Fruit fly (Drosophila melanogaster) whole organism, embryonic: ENCODE results near the gene Atat.

Experiments used
- Atf3 ChIP-seq: fragments of 200-800 bp; sonication (Bioruptor generic); optimal IDR thresholded peaks from 3 replicates; lab custom pipeline; 2016; ENCODE audit warnings: missing biosample characterization, missing genetic modification characterization
- B-H1 ChIP-seq: fragments of 200-800 bp; sonication (Bioruptor generic); IDR thresholded peaks from 3 replicates; pipeline ENCODE4 v1.3.6; 2022; ENCODE audit warnings: missing biosample characterization, missing genetic modification characterization
- Bgb ChIP-seq: fragments of 200-800 bp; sonication (Bioruptor generic); IDR thresholded peaks from 2 replicates; pipeline ENCODE4 v1.3.6; 2022; ENCODE audit warnings: missing biosample characterization, missing genetic modification characterization; ENCODE audit not compliant: partially characterized antibody
- CG10267 ChIP-seq: fragments of 200-800 bp; sonication (Bioruptor generic); optimal IDR thresholded peaks from 2 replicates; lab custom pipeline; 2018; ENCODE audit warnings: missing biosample characterization, mild to moderate bottlenecking, missing genetic modification characterization, moderate library complexity
- CG1233 ChIP-seq: fragments of 200-800 bp; sonication (Bioruptor generic); optimal IDR thresholded peaks from 4 replicates; lab custom pipeline; 2018; ENCODE audit warnings: missing biosample characterization, mild to moderate bottlenecking, missing genetic modification characterization
- CG13287 ChIP-seq: fragments of 200-800 bp; sonication (Bioruptor generic); IDR thresholded peaks from 2 replicates; pipeline ENCODE4 v1.3.6; 2022; ENCODE audit warnings: missing biosample characterization, missing genetic modification characterization; ENCODE audit not compliant: partially characterized antibody
- CG1603 ChIP-seq: fragments of 200-800 bp; sonication (Bioruptor generic); optimal IDR thresholded peaks from 2 replicates; lab custom pipeline; 2019; ENCODE audit warnings: missing biosample characterization, mild to moderate bottlenecking, missing genetic modification characterization, moderate library complexity
- CG16779 ChIP-seq: fragments of 200-800 bp; sonication (Bioruptor generic); IDR thresholded peaks from 2 replicates; pipeline ENCODE4 v1.3.6; 2022; ENCODE audit warnings: missing biosample characterization, missing genetic modification characterization
- CG2116 ChIP-seq: fragments of 200-800 bp; sonication (Bioruptor generic); optimal IDR thresholded peaks from 3 replicates; lab custom pipeline; 2018; ENCODE audit warnings: missing biosample characterization, mild to moderate bottlenecking, missing genetic modification characterization
- CG2199 ChIP-seq: fragments of 200-800 bp; sonication (Bioruptor generic); IDR thresholded peaks from 3 replicates; pipeline ENCODE4 v1.3.6; 2022; ENCODE audit warnings: missing biosample characterization, missing genetic modification characterization
- CG32767 ChIP-seq: fragments of 200-800 bp; sonication (Bioruptor generic); IDR thresholded peaks from 2 replicates; pipeline ENCODE4 v1.3.6; 2022; ENCODE audit warnings: missing biosample characterization, missing genetic modification characterization
- CG34376 ChIP-seq: fragments of 200-800 bp; sonication (Bioruptor generic); optimal IDR thresholded peaks from 2 replicates; lab custom pipeline; 2018; ENCODE audit warnings: missing biosample characterization, mild to moderate bottlenecking, missing genetic modification characterization
- CG34422 ChIP-seq: fragments of 200-800 bp; sonication (Bioruptor generic); IDR thresholded peaks from 3 replicates; pipeline ENCODE4 v1.3.6; 2022; ENCODE audit warnings: missing biosample characterization, missing genetic modification characterization
- CG4820 ChIP-seq: fragments of 200-800 bp; sonication (Bioruptor generic); optimal IDR thresholded peaks from 3 replicates; lab custom pipeline; 2016; ENCODE audit warnings: missing biosample characterization, missing genetic modification characterization
- CG4854 ChIP-seq: fragments of 200-800 bp; sonication (Bioruptor generic); optimal IDR thresholded peaks from 2 replicates; lab custom pipeline; 2016; ENCODE audit warnings: missing biosample characterization, missing genetic modification characterization, inconsistent platforms
- CG6175 ChIP-seq: fragments of 200-800 bp; sonication (Bioruptor generic); IDR thresholded peaks from 3 replicates; pipeline ENCODE4 v1.3.6; 2022; ENCODE audit warnings: missing biosample characterization, missing genetic modification characterization
- CG7745 ChIP-seq: fragments of 200-800 bp; sonication (Bioruptor generic); optimal IDR thresholded peaks from 2 replicates; lab custom pipeline; 2018; ENCODE audit warnings: missing biosample characterization, mild to moderate bottlenecking, missing genetic modification characterization, moderate library complexity
- CG8924 ChIP-seq: fragments of 200-800 bp; optimal IDR thresholded peaks from 3 replicates; lab custom pipeline; 2019; ENCODE audit warnings: missing biosample characterization, mild to moderate bottlenecking, missing genetic modification characterization, moderate library complexity
- CG9215 ChIP-seq: fragments of 200-800 bp; sonication (Bioruptor generic); IDR thresholded peaks from 2 replicates; pipeline ENCODE4 v1.3.6; 2022; ENCODE audit warnings: missing biosample characterization, missing genetic modification characterization
- CG9437 ChIP-seq: fragments of 200-800 bp; sonication (Bioruptor generic); optimal IDR thresholded peaks from 2 replicates; lab custom pipeline; 2018; ENCODE audit warnings: missing biosample characterization, mild to moderate bottlenecking, missing genetic modification characterization
- Deaf1 ChIP-seq: fragments of 200-800 bp; optimal IDR thresholded peaks from 3 replicates; lab custom pipeline; 2019; ENCODE audit warnings: missing biosample characterization, mild to moderate bottlenecking, missing genetic modification characterization, moderate library complexity
- Dip2 ChIP-seq: fragments of 200-800 bp; sonication (Bioruptor generic); IDR thresholded peaks from 2 replicates; pipeline ENCODE4 v1.3.6; 2022; ENCODE audit warnings: missing biosample characterization, missing genetic modification characterization
- Dip3 ChIP-seq: fragments of 200-800 bp; sonication (Bioruptor generic); optimal IDR thresholded peaks from 3 replicates; lab custom pipeline; 2016; ENCODE audit warnings: missing biosample characterization, missing genetic modification characterization
- Hr3 ChIP-seq: fragments of 200-800 bp; sonication (Bioruptor generic); optimal IDR thresholded peaks from 3 replicates; lab custom pipeline; 2016; ENCODE audit warnings: missing biosample characterization, missing genetic modification characterization
- Med ChIP-seq: fragments of 200-800 bp; sonication (Bioruptor generic); peaks from one replicate; lab custom pipeline; 2016; ENCODE audit warnings: missing biosample characterization, missing genetic modification characterization, mild to moderate bottlenecking, inconsistent platforms, moderate library complexity
- Nf-YC ChIP-seq: fragments of 200-800 bp; optimal IDR thresholded peaks from 3 replicates; lab custom pipeline; 2019; ENCODE audit warnings: missing biosample characterization, mild to moderate bottlenecking, missing genetic modification characterization, moderate library complexity
- NfI ChIP-seq: fragments of 200-800 bp; sonication (Bioruptor generic); optimal IDR thresholded peaks from 3 replicates; lab custom pipeline; 2018; ENCODE audit warnings: missing biosample characterization, mild to moderate bottlenecking, missing genetic modification characterization, moderate library complexity
- Side ChIP-seq: fragments of 200-800 bp; sonication (Bioruptor generic); optimal IDR thresholded peaks from 2 replicates; lab custom pipeline; 2016; ENCODE audit warnings: missing biosample characterization, missing genetic modification characterization
- al ChIP-seq: fragments of 200-800 bp; sonication (Bioruptor generic); IDR thresholded peaks from 2 replicates; pipeline ENCODE4 v1.3.6; 2022; ENCODE audit warnings: missing biosample characterization, missing genetic modification characterization
- bigmax ChIP-seq: fragments of 200-800 bp; sonication (Bioruptor generic); optimal IDR thresholded peaks from 2 replicates; lab custom pipeline; 2018; ENCODE audit warnings: missing biosample characterization, mild to moderate bottlenecking, missing genetic modification characterization
- chinmo ChIP-seq: fragments of 200-800 bp; sonication (Bioruptor generic); IDR thresholded peaks from 4 replicates; pipeline ENCODE4 v1.3.6; 2022; ENCODE audit warnings: missing biosample characterization, missing genetic modification characterization; ENCODE audit not compliant: partially characterized antibody
- cwo ChIP-seq: fragments of 200-800 bp; sonication (Bioruptor generic); optimal IDR thresholded peaks from 3 replicates; lab custom pipeline; 2017; ENCODE audit warnings: missing biosample characterization, missing genetic modification characterization, mild to moderate bottlenecking, moderate library complexity, missing genetic modification reagents
- dm ChIP-seq: fragments of 200-800 bp; sonication (Bioruptor generic); optimal IDR thresholded peaks from 3 replicates; lab custom pipeline; 2016; ENCODE audit warnings: missing biosample characterization, missing genetic modification characterization
- ems ChIP-seq: fragments of 200-800 bp; sonication (Bioruptor generic); optimal IDR thresholded peaks from 3 replicates; lab custom pipeline; 2016; ENCODE audit warnings: missing biosample characterization, missing genetic modification characterization
- ewg ChIP-seq: fragments of 200-800 bp; sonication (Bioruptor generic); optimal IDR thresholded peaks from 3 replicates; lab custom pipeline; 2017; ENCODE audit warnings: mild to moderate bottlenecking, missing biosample characterization, missing genetic modification reagents, missing genetic modification characterization
- lbe ChIP-seq: fragments of 200-800 bp; sonication (Bioruptor generic); optimal IDR thresholded peaks from 2 replicates; lab custom pipeline; 2016; ENCODE audit warnings: missing biosample characterization, mild to moderate bottlenecking, missing genetic modification characterization
- nerfin-2 ChIP-seq: fragments of 200-800 bp; sonication (Bioruptor generic); IDR thresholded peaks from 2 replicates; pipeline ENCODE4 v1.3.6; 2022; ENCODE audit warnings: missing biosample characterization, missing genetic modification characterization; ENCODE audit not compliant: partially characterized antibody
- peb ChIP-seq: fragments of 200-800 bp; sonication (Bioruptor generic); IDR thresholded peaks from 2 replicates; pipeline ENCODE4 v1.3.6; 2022; ENCODE audit warnings: missing biosample characterization, missing genetic modification characterization
- pzg ChIP-seq: fragments of 200-800 bp; sonication (Bioruptor generic); optimal IDR thresholded peaks from 3 replicates; lab custom pipeline; 2018; ENCODE audit warnings: missing biosample characterization, mild to moderate bottlenecking, missing genetic modification characterization, moderate library complexity
- sim ChIP-seq: fragments of 200-800 bp; sonication (Bioruptor generic); IDR thresholded peaks from 2 replicates; pipeline ENCODE4 v1.3.6; 2022; ENCODE audit warnings: missing biosample characterization, missing genetic modification characterization
- so ChIP-seq: fragments of 200-800 bp; sonication (Bioruptor generic); IDR thresholded peaks from 3 replicates; pipeline ENCODE4 v1.3.6; 2022; ENCODE audit warnings: missing biosample characterization, missing genetic modification characterization
- tup ChIP-seq: fragments of 200-800 bp; sonication (Bioruptor generic); optimal IDR thresholded peaks from 2 replicates; lab custom pipeline; 2016; ENCODE audit warnings: missing biosample characterization, mild to moderate bottlenecking, missing genetic modification characterization, moderate library complexity
- unc-4 ChIP-seq: fragments of 200-800 bp; sonication (Bioruptor generic); IDR thresholded peaks from 2 replicates; pipeline ENCODE4 v1.3.6; 2022; ENCODE audit warnings: missing biosample characterization, missing genetic modification characterization; ENCODE audit not compliant: partially characterized antibody
- vnd ChIP-seq: fragments of 200-800 bp; sonication (Bioruptor generic); IDR thresholded peaks from 3 replicates; pipeline ENCODE4 v1.3.6; 2022; ENCODE audit warnings: missing biosample characterization, missing genetic modification characterization; ENCODE audit not compliant: partially characterized antibody
- wek ChIP-seq: fragments of 200-800 bp; sonication (Bioruptor generic); optimal IDR thresholded peaks from 3 replicates; lab custom pipeline; 2018; ENCODE audit warnings: missing biosample characterization, mild to moderate bottlenecking, missing genetic modification characterization, moderate library complexity
- zen ChIP-seq: fragments of 200-800 bp; sonication (Bioruptor generic); optimal IDR thresholded peaks from 3 replicates; lab custom pipeline; 2018; ENCODE audit warnings: missing biosample characterization, mild to moderate bottlenecking, missing genetic modification characterization, moderate library complexity
- zen2 ChIP-seq: fragments of 200-800 bp; sonication (Bioruptor generic); IDR thresholded peaks from 3 replicates; pipeline ENCODE4 v1.3.6; 2022; ENCODE audit warnings: missing biosample characterization, missing genetic modification characterization; ENCODE audit not compliant: partially characterized antibody

The Atat gene

DNA sequence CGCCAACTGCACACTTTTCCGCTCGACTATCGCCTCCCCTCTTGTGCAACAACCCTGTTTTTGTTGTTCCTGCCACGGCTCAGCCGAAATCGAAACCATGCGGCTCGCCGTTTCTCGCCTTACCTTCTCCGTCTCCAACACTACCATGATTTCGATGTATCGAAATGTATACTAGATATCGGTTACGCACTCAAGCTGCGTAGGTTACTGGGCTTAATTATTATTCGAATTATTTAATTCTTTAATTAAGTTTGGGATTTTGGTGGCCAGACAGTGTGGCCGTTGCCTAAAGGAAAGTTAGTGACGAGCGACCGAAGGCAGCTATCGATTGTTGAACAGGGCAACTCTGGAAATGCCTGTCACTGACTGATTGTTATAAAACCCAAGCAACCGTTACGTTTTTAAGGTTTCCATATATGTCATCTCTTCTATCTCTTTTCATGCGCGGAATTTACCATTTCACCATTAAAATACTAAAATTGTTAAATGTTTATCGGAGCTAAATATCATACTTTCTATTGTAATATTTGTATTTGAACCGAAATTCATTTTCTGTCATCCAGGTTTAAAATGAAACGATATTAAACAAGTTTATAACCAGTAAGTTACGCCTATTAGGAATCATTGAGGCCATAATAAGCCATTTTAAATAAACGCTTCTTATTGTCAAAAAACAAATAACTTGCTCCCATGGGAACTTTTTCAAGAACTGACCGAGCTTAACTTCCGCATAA lies 24.2 kb downstream of the Atat start, which contains the start of gene eIF4E1 (continued):
- TF ChIP-seq pzg (GFP tag; lab: Kevin White, UChicago) (peak; percentile 94), CG2116 (GFP tag; lab: Kevin White, UChicago) (peak; percentile 98), nerfin-2 (0 out of 2 replicates have a peak, but pooled peaks have one; percentile 42), CG7745 (tag; lab: Kevin White, UChicago) (peak; percentile 57), zen2 (GFP tag; lab: Robert Waterston, UW) (peak; percentile 57; the same call in 2 of the 3 replicates), Med (GFP tag; lab: Kevin White, UChicago) (peak; percentile 74), Nf-YC (tag; lab: Kevin White, UChicago) (peak; percentile 47), ewg (GFP tag; lab: Kevin White, UChicago) (no peak), dm (peak; percentile 61), unc-4 (GFP tag; lab: Robert Waterston, UW) (peak; percentile 74), B-H1 (no peak), CG2199 (GFP tag; lab: Robert Waterston, UW) (peak; percentile 84; the same call in 2 of the 3 replicates), tup (GFP tag; lab: Kevin White, UChicago) (no peak), CG9437 (GFP tag; lab: Kevin White, UChicago) (peak; percentile 96), CG1603 (tag; lab: Kevin White, UChicago) (peak; percentile 80), CG1233 (GFP tag; lab: Kevin White, UChicago) (peak; percentile 1), CG4820 (GFP tag; lab: Kevin White, UChicago) (no peak), Deaf1 (tag; lab: Kevin White, UChicago) (no peak), Side (no peak), Bgb (GFP tag; lab: Robert Waterston, UW) (peak; percentile 86), bigmax (GFP tag; lab: Kevin White, UChicago) (peak; percentile 14), Atf3 (no peak), CG13287 (GFP tag; lab: Robert Waterston, UW) (peak; percentile 80), al (no peak), peb (GFP tag; lab: Robert Waterston, UW) (no peak), CG4854 (GFP tag; lab: Kevin White, UChicago) (no peak), vnd (GFP tag; lab: Robert Waterston, UW) (peak; percentile 74; the same call in 2 of the 3 replicates)
- TF ChIP-seq, all 482 proteins: peak for 152

DNA sequence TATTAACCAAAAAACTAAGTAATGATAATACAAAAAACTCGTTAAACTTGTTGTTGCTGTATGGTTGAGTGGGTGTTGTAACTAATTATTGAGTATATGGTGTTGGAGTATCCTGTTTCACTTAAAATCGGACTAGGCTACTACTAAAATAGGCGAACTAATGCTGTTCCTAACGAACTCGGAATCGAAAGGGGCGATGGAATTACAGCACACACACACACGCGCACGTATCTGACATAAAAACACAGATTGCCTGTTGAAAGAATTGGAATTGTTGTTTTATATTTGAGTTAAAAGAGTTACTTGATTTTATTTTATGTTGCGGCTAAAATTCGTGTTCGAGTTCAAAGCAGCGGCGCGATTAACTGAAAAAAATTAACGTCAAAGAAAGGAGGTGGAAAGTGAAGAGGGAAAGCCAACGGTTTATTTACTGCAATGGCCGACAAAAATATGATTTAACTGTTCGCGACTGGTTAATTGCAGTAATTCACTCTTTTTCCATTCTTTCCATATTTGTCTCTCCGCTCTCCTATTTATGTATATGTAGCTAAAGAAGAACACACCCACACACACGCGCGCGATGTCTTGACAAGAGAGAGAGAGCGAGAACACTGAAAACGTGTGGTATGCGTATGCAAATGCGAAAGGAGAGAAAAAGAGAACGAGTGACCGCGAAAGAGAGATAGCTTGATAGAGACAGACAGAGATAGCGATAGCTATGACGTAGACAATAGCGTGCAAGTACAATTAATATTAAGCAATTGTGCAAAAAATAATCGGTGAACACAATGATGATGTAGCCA lies 25.0 kb downstream of the Atat start:
- TF ChIP-seq Dip3 (GFP tag; lab: Kevin White, UChicago) (no peak), cwo (peak; percentile 13), CG34376 (GFP tag; lab: Kevin White, UChicago) (peak; percentile 10), CG6175 (GFP tag; lab: Robert Waterston, UW) (no peak), CG16779 (GFP tag; lab: Robert Waterston, UW) (no peak), CG10267 (tag; lab: Kevin White, UChicago) (no peak), ems (GFP tag; lab: Kevin White, UChicago) (no peak), so (GFP tag; lab: Robert Waterston, UW) (peak; percentile 42; the same call in 1 of the 3 replicates), CG9215 (GFP tag; lab: Robert Waterston, UW) (no peak), NfI (GFP tag; lab: Kevin White, UChicago) (no peak), CG8924 (tag; lab: Kevin White, UChicago) (peak; percentile 20), Hr3 (no peak), lbe (GFP tag; lab: Kevin White, UChicago) (peak; percentile 14), chinmo (peak; percentile 83; the same call in 3 of the 4 replicates), CG34422 (GFP tag; lab: Robert Waterston, UW) (peak; percentile 6; the same call in 1 of the 3 replicates), CG32767 (peak; percentile 22; the same call in 1 of the 2 replicates), wek (GFP tag; lab: Kevin White, UChicago) (no peak), zen (tag; lab: Kevin White, UChicago) (no peak), sim (no peak), Dip2 (GFP tag; lab: Robert Waterston, UW) (no peak)
